Worm (Caenorhabditis elegans): ENCODE data around the gene F40F11.3.
A peak's percentile ranks its signal among the peaks of the same experiment; 100 is the strongest.

F40F11.3 gene

ce11 chrIV:11578492-11578891, 15.3 kb downstream of the F40F11.3 start, which contains the start of gene rib-1:
TSS of gene rib-1 (plus strand) at chrIV:11578792.
- TF ChIP-seq unc-120 (tag; optimal IDR thresholded peaks at IDR 0.05; ENCODE audit: poor library complexity, severe bottlenecking) (no peak), ceh-43 (GFP tag; optimal IDR thresholded peaks at IDR 0.05) (no peak), M03D4.4 (tag; optimal IDR thresholded peaks at IDR 0.05) (no peak), nhr-76 (tag; optimal IDR thresholded peaks at IDR 0.05) (no peak), unc-62 (GFP tag; optimal IDR thresholded peaks at IDR 0.05) (no peak), mep-1 (tag; optimal IDR thresholded peaks at IDR 0.05) (no peak), sem-2 (GFP tag; optimal IDR thresholded peaks at IDR 0.05) (no peak), hlh-1 (tag; optimal IDR thresholded peaks at IDR 0.05) (no peak), nhr-12 (tag; optimal IDR thresholded peaks at IDR 0.05) (no peak), lin-32 (GFP tag; optimal IDR thresholded peaks at IDR 0.05) (no peak), sptf-1 (tag; optimal IDR thresholded peaks at IDR 0.05) (no peak), mab-5 (tag; optimal IDR thresholded peaks at IDR 0.05) (no peak), unc-39 (tag; optimal IDR thresholded peaks at IDR 0.05) (no peak), ceh-83 (GFP tag; optimal IDR thresholded peaks at IDR 0.05) (no peak), snpc-4 (tag; optimal IDR thresholded peaks at IDR 0.05) (no peak), ham-2 (GFP tag; optimal IDR thresholded peaks at IDR 0.05) (no peak), pha-4 (tag; optimal IDR thresholded peaks at IDR 0.05) (no peak), lin-13 (tag; optimal IDR thresholded peaks at IDR 0.05) (no peak), nhr-2 (tag; optimal IDR thresholded peaks at IDR 0.05) (no peak), ztf-11 (tag; optimal IDR thresholded peaks at IDR 0.05) (no peak)

- TF ChIP-seq ceh-43 (GFP tag; optimal IDR thresholded peaks at IDR 0.05) (no peak), unc-39 (tag; optimal IDR thresholded peaks at IDR 0.05) (no peak), pha-4 (tag; optimal IDR thresholded peaks at IDR 0.05) (no peak), nhr-2 (tag; optimal IDR thresholded peaks at IDR 0.05) (no peak), ham-2 (GFP tag; optimal IDR thresholded peaks at IDR 0.05) (no peak), bed-3 (GFP tag; optimal IDR thresholded peaks at IDR 0.05) (no peak), elt-1 (tag; optimal IDR thresholded peaks at IDR 0.05; ENCODE audit: borderline replicate concordance, insufficient read depth) (no peak), mab-5 (tag; optimal IDR thresholded peaks at IDR 0.05) (no peak), lin-32 (GFP tag; optimal IDR thresholded peaks at IDR 0.05) (no peak), mls-2 (tag; optimal IDR thresholded peaks at IDR 0.05) (no peak), drap-1 (GFP tag; optimal IDR thresholded peaks at IDR 0.05) (no peak), unc-120 (tag; optimal IDR thresholded peaks at IDR 0.05; ENCODE audit: poor library complexity, severe bottlenecking) (no peak), zip-8 (tag; optimal IDR thresholded peaks at IDR 0.05) (no peak), elt-3 (tag; optimal IDR thresholded peaks at IDR 0.05) (no peak)
These were observed 19.5 kb downstream of the F40F11.3 start for ce11 chrIV:11574331-11574730.

- TF ChIP-seq M03D4.4 (tag; optimal IDR thresholded peaks at IDR 0.05) (no peak), nhr-76 (tag; optimal IDR thresholded peaks at IDR 0.05) (no peak), unc-120 (tag; optimal IDR thresholded peaks at IDR 0.05; ENCODE audit: poor library complexity, severe bottlenecking) (peak; percentile 76), hlh-1 (tag; optimal IDR thresholded peaks at IDR 0.05) (no peak), unc-62 (GFP tag; optimal IDR thresholded peaks at IDR 0.05) (peak; percentile 74), unc-39 (tag; optimal IDR thresholded peaks at IDR 0.05) (no peak), mab-5 (tag; optimal IDR thresholded peaks at IDR 0.05) (peak; percentile 14)
These were observed 21.3 kb downstream of the F40F11.3 start for ce11 chrIV:11572524-11572923.

DNA sequence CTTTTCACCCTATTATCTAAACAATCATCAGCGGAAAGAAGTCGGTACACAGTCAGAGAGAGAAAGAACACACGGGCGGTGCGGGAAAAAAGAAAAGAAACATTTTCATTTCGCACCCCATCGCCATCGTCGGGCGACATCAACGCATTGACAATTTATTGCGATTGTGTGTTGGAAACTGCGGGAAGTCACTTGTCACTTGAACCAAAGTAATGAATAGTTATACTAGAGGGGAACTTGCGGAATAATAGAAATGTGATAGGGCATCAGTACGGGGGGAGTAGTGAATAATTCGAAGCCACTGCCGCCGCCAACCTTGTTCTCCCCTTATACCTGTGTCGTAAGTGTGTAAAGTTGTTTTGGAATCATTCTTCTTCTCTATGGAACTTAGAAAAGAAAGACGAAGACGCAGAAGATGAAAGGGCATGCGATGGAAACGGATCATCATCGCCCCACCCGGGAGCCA, 22.4 kb downstream of the F40F11.3 start:
- TF ChIP-seq unc-62 (GFP tag; optimal IDR thresholded peaks at IDR 0.05) (peak; percentile 33), hlh-1 (tag; optimal IDR thresholded peaks at IDR 0.05) (peak; percentile 22), elt-1 (tag; optimal IDR thresholded peaks at IDR 0.05; ENCODE audit: borderline replicate concordance, insufficient read depth) (peak; percentile 5), sem-2 (GFP tag; optimal IDR thresholded peaks at IDR 0.05) (no peak), sptf-1 (tag; optimal IDR thresholded peaks at IDR 0.05) (no peak), unc-120 (tag; optimal IDR thresholded peaks at IDR 0.05; ENCODE audit: poor library complexity, severe bottlenecking) (peak; percentile 80)

DNA sequence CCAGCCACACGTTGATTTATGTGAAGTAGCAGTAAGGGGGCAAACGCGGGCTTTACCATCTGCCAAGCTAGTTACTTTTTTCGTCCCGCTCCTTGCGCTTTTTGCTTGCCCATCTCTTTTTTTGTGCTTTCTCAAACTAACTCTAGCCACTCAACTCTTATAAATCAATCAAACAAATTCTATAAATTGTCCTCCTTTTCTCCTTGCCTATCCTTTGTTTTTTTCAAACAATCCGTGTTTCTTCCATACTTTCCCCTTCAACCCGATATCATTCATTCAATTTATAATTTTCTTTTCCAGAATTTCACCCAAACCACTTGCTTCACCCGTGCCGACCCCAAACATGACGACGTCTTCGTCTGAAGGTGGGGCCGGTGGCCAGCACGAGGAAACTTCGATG, 23.6 kb downstream of the F40F11.3 start, which contains the start of gene srgp-1:
TSS of gene srgp-1 (plus strand) at position 301 of the 400 bp plus-strand sequence.
- TF ChIP-seq pha-4 (tag; optimal IDR thresholded peaks at IDR 0.05), result no peak
- no peak for TF ChIP-seq unc-62 (GFP tag; optimal IDR thresholded peaks at IDR 0.05)
- TF ChIP-seq flh-1 (GFP tag; optimal IDR thresholded peaks at IDR 0.05), result no peak
- TF ChIP-seq snpc-4 (tag; optimal IDR thresholded peaks at IDR 0.05), result no peak
- no peak for TF ChIP-seq ceh-43 (GFP tag; optimal IDR thresholded peaks at IDR 0.05)
- no peak for TF ChIP-seq sptf-1 (tag; optimal IDR thresholded peaks at IDR 0.05)
- no peak for TF ChIP-seq mep-1 (tag; optimal IDR thresholded peaks at IDR 0.05)
- no peak for TF ChIP-seq ces-1 (GFP tag; optimal IDR thresholded peaks at IDR 0.05)
- no peak for TF ChIP-seq hlh-1 (tag; optimal IDR thresholded peaks at IDR 0.05)
